Worm (Caenorhabditis elegans) whole organism, L2 larva: ENCODE measurements around the gene R11G1.2.

Experiments
- F13H6.1 ChIP-seq: sonication (generic microtip); optimal IDR thresholded peaks from 2 replicates; lab custom pipeline; 2016; ENCODE audit warnings: missing genetic modification characterization, missing compliant biosample characterization
- R02D3.7 ChIP-seq: fragments of 150-350 bp; optimal IDR thresholded peaks from 2 replicates; lab custom pipeline; 2014; ENCODE audit warnings: missing biosample characterization, missing genetic modification characterization
- Y55F3AM.14 ChIP-seq: fragments of 200-800 bp; sonication (Bioruptor generic); optimal IDR thresholded peaks from 2 replicates; lab custom pipeline; 2018; ENCODE audit warnings: mild to moderate bottlenecking, missing genetic modification characterization, missing compliant biosample characterization
- ZK546.5 ChIP-seq: sonication (generic microtip); optimal IDR thresholded peaks from 2 replicates; lab custom pipeline; 2017; ENCODE audit warnings: missing biosample characterization, missing genetic modification characterization
- alr-1 ChIP-seq: fragments of 150-350 bp; optimal IDR thresholded peaks from 2 replicates; lab custom pipeline; 2014; ENCODE audit warnings: missing biosample characterization, missing genetic modification characterization
- aly-2 ChIP-seq: fragments of 150-350 bp; optimal IDR thresholded peaks from 2 replicates; lab custom pipeline; 2014; ENCODE audit warnings: missing biosample characterization, missing genetic modification characterization
- ama-1 ChIP-seq: fragments of 150-350 bp; optimal IDR thresholded peaks from 2 replicates; lab custom pipeline; 2018; ENCODE audit warnings: inconsistent platforms
- ceh-16 ChIP-seq: fragments of 150-350 bp; optimal IDR thresholded peaks from 2 replicates; lab custom pipeline; 2014; ENCODE audit warnings: missing biosample characterization, missing genetic modification characterization
- ceh-82 ChIP-seq: fragments of 150-350 bp; optimal IDR thresholded peaks from 2 replicates; lab custom pipeline; 2014; ENCODE audit warnings: missing biosample characterization, missing genetic modification characterization
- crh-2 ChIP-seq: sonication (generic microtip); optimal IDR thresholded peaks from 2 replicates; lab custom pipeline; 2017; ENCODE audit warnings: missing biosample characterization, missing genetic modification characterization
- elt-1 ChIP-seq: fragments of 150-350 bp; optimal IDR thresholded peaks from 2 replicates; lab custom pipeline; 2014; ENCODE audit warnings: missing biosample characterization, missing genetic modification characterization
- elt-3 ChIP-seq: sonication (generic microtip); optimal IDR thresholded peaks from 2 replicates; lab custom pipeline; 2017; ENCODE audit warnings: missing biosample characterization, missing genetic modification characterization
- fos-1 ChIP-seq: fragments of 150-350 bp; optimal IDR thresholded peaks from 2 replicates; lab custom pipeline; 2014; ENCODE audit warnings: missing biosample characterization, missing genetic modification characterization
- gmeb-1 ChIP-seq: fragments of 150-350 bp; optimal IDR thresholded peaks from 2 replicates; lab custom pipeline; 2014; ENCODE audit warnings: missing biosample characterization, missing genetic modification characterization
- lin-11 ChIP-seq: fragments of 150-350 bp; sonication (generic microtip); optimal IDR thresholded peaks from 2 replicates; lab custom pipeline; 2014; ENCODE audit warnings: missing biosample characterization, missing genetic modification characterization, inconsistent platforms, mixed read lengths
- lin-13 ChIP-seq: fragments of 150-350 bp; optimal IDR thresholded peaks from 2 replicates; lab custom pipeline; 2014; ENCODE audit warnings: missing biosample characterization, missing genetic modification reagents, missing genetic modification characterization
- mab-5 ChIP-seq: fragments of 150-350 bp; optimal IDR thresholded peaks from 2 replicates; lab custom pipeline; 2014; ENCODE audit warnings: missing biosample characterization, missing genetic modification characterization
- mbf-1 ChIP-seq: sonication (generic microtip); optimal IDR thresholded peaks from 2 replicates; lab custom pipeline; 2017; ENCODE audit warnings: missing biosample characterization, missing genetic modification characterization
- mdl-1 ChIP-seq, 2 experiments: fragments of 150-350 bp in 1 of 2; sonication (generic microtip) in 1 of 2; optimal IDR thresholded peaks; 2 replicates each; lab custom pipeline; 2017; ENCODE audit warnings: missing biosample characterization in 2 of 2, missing genetic modification characterization in 2 of 2
- nhr-10 ChIP-seq: sonication (generic microtip); optimal IDR thresholded peaks from 2 replicates; lab custom pipeline; 2017; ENCODE audit warnings: missing biosample characterization, missing genetic modification characterization
- nhr-11 ChIP-seq: fragments of 150-350 bp; optimal IDR thresholded peaks from 2 replicates; lab custom pipeline; 2014; ENCODE audit warnings: missing biosample characterization, missing genetic modification characterization
- nhr-12 ChIP-seq: fragments of 150-350 bp; optimal IDR thresholded peaks from 2 replicates; lab custom pipeline; 2014; ENCODE audit warnings: missing biosample characterization, missing genetic modification characterization
- nhr-21 ChIP-seq: fragments of 150-350 bp; optimal IDR thresholded peaks from 2 replicates; lab custom pipeline; 2014; ENCODE audit warnings: missing biosample characterization, missing genetic modification characterization
- nhr-23 ChIP-seq: fragments of 150-350 bp; optimal IDR thresholded peaks from 2 replicates; lab custom pipeline; 2014; ENCODE audit warnings: missing biosample characterization, missing genetic modification reagents, missing genetic modification characterization
- nhr-237 ChIP-seq: fragments of 150-350 bp; optimal IDR thresholded peaks from 2 replicates; lab custom pipeline; 2014; ENCODE audit warnings: missing biosample characterization, missing genetic modification characterization
- nhr-25 ChIP-seq: fragments of 150-350 bp; sonication (generic microtip); optimal IDR thresholded peaks from 3 replicates; lab custom pipeline; 2014; ENCODE audit warnings: missing biosample characterization, missing genetic modification characterization
- nhr-6 ChIP-seq: fragments of 150-350 bp; optimal IDR thresholded peaks from 2 replicates; lab custom pipeline; 2014; ENCODE audit warnings: missing biosample characterization, missing genetic modification characterization
- nhr-77 ChIP-seq: fragments of 150-350 bp; optimal IDR thresholded peaks from 2 replicates; lab custom pipeline; 2014; ENCODE audit warnings: missing biosample characterization, missing genetic modification characterization
- peb-1 ChIP-seq: fragments of 150-350 bp; optimal IDR thresholded peaks from 2 replicates; lab custom pipeline; 2014; ENCODE audit warnings: missing biosample characterization, missing genetic modification characterization
- sem-4 ChIP-seq: fragments of 150-350 bp; optimal IDR thresholded peaks from 2 replicates; lab custom pipeline; 2014; ENCODE audit warnings: missing biosample characterization, missing genetic modification reagents, missing genetic modification characterization
- sma-3 ChIP-seq: sonication (generic microtip); optimal IDR thresholded peaks from 2 replicates; lab custom pipeline; 2016; ENCODE audit warnings: missing genetic modification reagents, missing genetic modification characterization, missing compliant biosample characterization
- snpc-4 ChIP-seq: fragments of 150-350 bp; optimal IDR thresholded peaks from 2 replicates; lab custom pipeline; 2014; ENCODE audit warnings: missing biosample characterization, missing genetic modification characterization
- unc-55 ChIP-seq: fragments of 150-350 bp; sonication (generic microtip); optimal IDR thresholded peaks from 3 replicates; lab custom pipeline; 2014; ENCODE audit warnings: missing biosample characterization, missing genetic modification reagents, missing genetic modification characterization
- unc-62 ChIP-seq: fragments of 150-350 bp; optimal IDR thresholded peaks from 2 replicates; lab custom pipeline; 2014; ENCODE audit warnings: missing biosample characterization, missing genetic modification reagents, missing genetic modification characterization
- zag-1 ChIP-seq: fragments of 150-350 bp; optimal IDR thresholded peaks from 2 replicates; lab custom pipeline; 2014; ENCODE audit warnings: missing biosample characterization, missing genetic modification characterization
- ztf-1 ChIP-seq: fragments of 200-800 bp; sonication (Bioruptor generic); conservative IDR thresholded peaks from 2 replicates; pipeline ENCODE4 v1.3.6; 2022; ENCODE audit warnings: missing genetic modification characterization, missing compliant biosample characterization
- ztf-11 ChIP-seq: sonication (generic microtip); optimal IDR thresholded peaks from 2 replicates; lab custom pipeline; 2017; ENCODE audit warnings: missing biosample characterization, missing genetic modification characterization
- ztf-4 ChIP-seq: fragments of 150-350 bp; optimal IDR thresholded peaks from 2 replicates; lab custom pipeline; 2014; ENCODE audit warnings: missing biosample characterization, missing genetic modification characterization

Gene R11G1.2

ce11 chrX:3623162-3623561 is 27.3 kb upstream of the R11G1.2 start, which contains the start of gene C18B2.2:
Gene C18B2.2 (plus strand): TSS chrX:3623462.
- TF ChIP-seq crh-2 (tag; lab: Kevin White, UChicago): no peak
- TF ChIP-seq nhr-12 (tag; lab: Kevin White, UChicago): no peak
- TF ChIP-seq mbf-1 (tag; lab: Kevin White, UChicago): no peak
- TF ChIP-seq mdl-1 (tag; optimal IDR thresholded peaks at IDR 0.05; lab: Kevin White, UChicago): no peak
- no peak for TF ChIP-seq ceh-82 (tag; lab: Kevin White, UChicago)
- TF ChIP-seq lin-13 (GFP tag; lab: Kevin White, UChicago): no peak
- TF ChIP-seq alr-1: no peak
- TF ChIP-seq ztf-4 (tag; lab: Kevin White, UChicago): no peak
- no peak for TF ChIP-seq nhr-237 (tag; lab: Kevin White, UChicago)

ce11 chrX:3625599-3625998 is 24.8 kb upstream of the R11G1.2 start:
- no peak for TF ChIP-seq nhr-237 (tag; lab: Kevin White, UChicago)
- no peak for TF ChIP-seq unc-55 (GFP tag; lab: Kevin White, UChicago)
- TF ChIP-seq nhr-11 (tag; lab: Kevin White, UChicago): no peak
- TF ChIP-seq gmeb-1: no peak
- TF ChIP-seq snpc-4 (tag; lab: Kevin White, UChicago): no peak
- no peak for TF ChIP-seq elt-3
- TF ChIP-seq sma-3: no peak
- TF ChIP-seq ceh-16 (tag; lab: Kevin White, UChicago): no peak
- TF ChIP-seq ztf-11 (tag; lab: Kevin White, UChicago): no peak
- TF ChIP-seq ZK546.5 (tag; lab: Kevin White, UChicago): no peak
- TF ChIP-seq fos-1 (tag; lab: Kevin White, UChicago): no peak
- TF ChIP-seq, all 48 proteins: peak for 0

- no peak for TF ChIP-seq ama-1 (lab: Kevin White, UChicago)
- TF ChIP-seq sem-4 (tag; lab: Kevin White, UChicago): no peak
- TF ChIP-seq nhr-23 (tag; lab: Kevin White, UChicago): no peak
- no peak for TF ChIP-seq alr-1
- no peak for TF ChIP-seq ZK546.5 (tag; lab: Kevin White, UChicago)
- TF ChIP-seq ceh-82 (tag; lab: Kevin White, UChicago): no peak
- TF ChIP-seq sma-3: no peak
- TF ChIP-seq zag-1 (tag; lab: Kevin White, UChicago): no peak
- no peak for TF ChIP-seq crh-2 (tag; lab: Kevin White, UChicago)
- TF ChIP-seq unc-62: no peak
- no peak for TF ChIP-seq nhr-25
These were observed 22.4 kb upstream of the R11G1.2 start, which contains the start of gene vep-2 for ce11 chrX:3628016-3628415. Gene vep-2 (plus strand): TSS chrX:3628316.

- TF ChIP-seq lin-13 (GFP tag; lab: Kevin White, UChicago): no peak
- no peak for TF ChIP-seq Y55F3AM.14 (GFP tag; lab: Kevin White, UChicago)
- no peak for TF ChIP-seq gmeb-1
- TF ChIP-seq lin-11: no peak
- TF ChIP-seq elt-1 (tag; lab: Kevin White, UChicago): no peak
- TF ChIP-seq nhr-77 (tag; lab: Kevin White, UChicago): no peak
- no peak for TF ChIP-seq nhr-6 (tag; lab: Kevin White, UChicago)
- TF ChIP-seq ceh-16 (tag; lab: Kevin White, UChicago): no peak
- TF ChIP-seq mab-5 (tag; lab: Kevin White, UChicago): no peak
- TF ChIP-seq ztf-1 (GFP tag; lab: Robert Waterston, UW): no peak
- no peak for TF ChIP-seq nhr-10 (tag; lab: Kevin White, UChicago)
- no peak for TF ChIP-seq peb-1 (tag; lab: Kevin White, UChicago)
- no peak for TF ChIP-seq sem-4 (tag; lab: Kevin White, UChicago)
- no peak for TF ChIP-seq R02D3.7 (tag; lab: Kevin White, UChicago)
- TF ChIP-seq mbf-1 (tag; lab: Kevin White, UChicago): no peak
- no peak for TF ChIP-seq F13H6.1
- TF ChIP-seq sma-3: no peak
- no peak for TF ChIP-seq ztf-11 (tag; lab: Kevin White, UChicago)
- TF ChIP-seq aly-2 (tag; lab: Kevin White, UChicago): no peak
- TF ChIP-seq nhr-21 (tag; lab: Kevin White, UChicago): no peak
These were observed 20.3 kb upstream of the R11G1.2 start for ce11 chrX:3630090-3630489.
